Fruit fly (Drosophila melanogaster): ENCODE data around the gene Tektin-C.

- TF ChIP-seq prd (optimal IDR thresholded peaks at IDR 0.05) (no peak), prd (GFP tag; IDR thresholded peaks at IDR 0.05) (no peak), CG16815 (GFP tag; optimal IDR thresholded peaks at IDR 0.05) (no peak), kah (GFP tag; optimal IDR thresholded peaks at IDR 0.05) (peak; percentile 53), CG17328 (GFP tag; IDR thresholded peaks at IDR 0.05) (no peak), CG17612 (GFP tag; IDR thresholded peaks at IDR 0.05) (no peak), Opbp (GFP tag; IDR thresholded peaks at IDR 0.05; ENCODE audit: partially characterized antibody) (peak; percentile 96), twi (tag; optimal IDR thresholded peaks at IDR 0.05) (no peak), dpn (GFP tag; optimal IDR thresholded peaks at IDR 0.05) (no peak), ken (GFP tag; IDR thresholded peaks at IDR 0.05) (no peak; the same call in 2 of the 3 replicates), Ssrp (tag; optimal IDR thresholded peaks at IDR 0.05) (peak; percentile 9), CG2116 (GFP tag; optimal IDR thresholded peaks at IDR 0.05) (peak; percentile 98), phol (tag; optimal IDR thresholded peaks at IDR 0.05) (peak; percentile 51)
These were observed 44.4 kb downstream of the Tektin-C start, which contains the start of gene DnaJ-1 for dm6 chr3L:5751740-5752579.

Data from whole organism, embryonic.